Fruit fly (Drosophila melanogaster): ENCODE measurements around the gene Mal-B1.

Mal-B1 gene

DNA sequence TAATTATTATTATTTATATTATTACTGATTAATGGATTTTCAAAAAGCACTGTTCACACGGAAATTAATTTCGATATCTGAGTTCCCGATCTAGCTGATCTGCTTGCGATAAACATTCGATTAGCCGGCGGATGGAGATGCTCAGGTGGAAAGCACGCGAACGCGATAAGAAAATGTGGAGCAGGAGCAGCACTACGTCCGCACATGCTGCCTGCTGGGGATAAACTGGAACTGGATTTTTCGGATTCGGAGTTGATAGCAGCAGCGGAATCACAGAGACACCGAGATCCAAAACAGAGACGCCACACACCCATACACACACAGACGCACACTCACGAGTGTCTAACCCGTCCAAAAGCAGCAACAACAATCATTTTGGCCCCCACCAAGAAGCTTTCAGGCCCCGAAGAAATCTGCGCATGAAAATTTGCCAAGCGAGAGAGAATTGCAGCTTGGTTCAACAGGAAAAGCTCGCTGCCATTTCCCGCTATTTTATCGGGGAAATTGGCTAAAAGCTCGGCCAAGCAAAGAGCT lies 27.3 kb downstream of the Mal-B1 start:
- TF ChIP-seq CG8478 (optimal IDR thresholded peaks at IDR 0.05) (no peak), CTCF (optimal IDR thresholded peaks at IDR 0.05) (no peak)

DNA sequence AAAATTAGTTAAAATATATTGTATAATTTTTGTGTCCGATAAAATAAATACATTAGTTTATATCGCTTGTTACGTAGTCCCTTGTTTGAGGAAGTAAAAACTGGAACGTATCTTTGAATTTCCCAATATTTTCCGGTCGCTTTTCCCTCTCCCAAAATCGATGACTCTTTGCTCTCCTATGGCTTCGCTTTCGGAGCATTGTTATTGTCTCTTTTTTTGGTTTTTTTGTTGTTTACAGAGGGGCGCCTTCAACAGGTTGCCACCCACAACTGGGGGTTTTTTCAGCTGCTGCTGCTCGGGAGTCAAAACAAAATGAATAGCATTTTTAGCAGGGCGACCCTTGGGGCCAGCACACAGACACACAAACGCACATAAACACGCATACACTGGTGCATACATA lies 27.9 kb downstream of the Mal-B1 start:
- TF ChIP-seq CG8478 (optimal IDR thresholded peaks at IDR 0.05) (no peak), CTCF (optimal IDR thresholded peaks at IDR 0.05) (no peak)

- TF ChIP-seq CTCF (optimal IDR thresholded peaks at IDR 0.05): no peak
- no peak for TF ChIP-seq CG8478 (optimal IDR thresholded peaks at IDR 0.05)
Measured at dm6 chr2L:11878812-11879328, 31.8 kb downstream of the Mal-B1 start.

- TF ChIP-seq CTCF (optimal IDR thresholded peaks at IDR 0.05) (no peak), CG8478 (optimal IDR thresholded peaks at IDR 0.05) (no peak)
Measured at dm6 chr2L:11893269-11893668, 46.2 kb downstream of the Mal-B1 start.
